Fruit fly (Drosophila melanogaster) whole organism, embryonic: Measurements from ENCODE around the gene CG5160.

Experiments used
- Bteb2 ChIP-seq: fragments of 200-800 bp; sonication (Bioruptor generic); optimal IDR thresholded peaks from 2 replicates; lab custom pipeline; 2016; ENCODE audit warnings: missing biosample characterization, missing genetic modification characterization
- C15 ChIP-seq: fragments of 200-800 bp; sonication (Bioruptor generic); IDR thresholded peaks from 3 replicates; pipeline ENCODE4 v1.3.6; 2022; ENCODE audit warnings: missing biosample characterization, missing genetic modification characterization
- CG1024 ChIP-seq: fragments of 200-800 bp; sonication (Bioruptor generic); IDR thresholded peaks from 2 replicates; pipeline ENCODE4 v1.3.6; 2022; ENCODE audit warnings: missing biosample characterization, missing genetic modification characterization
- CG10959 ChIP-seq: fragments of 200-800 bp; sonication (Bioruptor generic); IDR thresholded peaks from 2 replicates; pipeline ENCODE4 v1.3.6; 2022; ENCODE audit warnings: missing biosample characterization, missing genetic modification characterization
- CG11085 ChIP-seq: fragments of 200-800 bp; sonication (Bioruptor generic); IDR thresholded peaks from 2 replicates; pipeline ENCODE4 v1.3.6; 2022; ENCODE audit warnings: missing biosample characterization, missing genetic modification characterization
- CG11093 ChIP-seq: fragments of 200-800 bp; sonication (Bioruptor generic); IDR thresholded peaks from 3 replicates; pipeline ENCODE4 v1.3.6; 2022; ENCODE audit warnings: missing biosample characterization, missing genetic modification characterization
- CG12071 ChIP-seq: fragments of 200-800 bp; sonication (Bioruptor generic); optimal IDR thresholded peaks from 3 replicates; lab custom pipeline; 2018; ENCODE audit warnings: missing biosample characterization, mild to moderate bottlenecking, missing genetic modification characterization
- CG1233 ChIP-seq: fragments of 200-800 bp; sonication (Bioruptor generic); optimal IDR thresholded peaks from 4 replicates; lab custom pipeline; 2018; ENCODE audit warnings: missing biosample characterization, mild to moderate bottlenecking, missing genetic modification characterization
- CG12744 ChIP-seq: fragments of 200-800 bp; sonication (Bioruptor generic); optimal IDR thresholded peaks from 2 replicates; lab custom pipeline; 2016; ENCODE audit warnings: missing biosample characterization, missing genetic modification characterization
- CG17802 ChIP-seq: fragments of 200-800 bp; sonication (Bioruptor generic); optimal IDR thresholded peaks from 2 replicates; lab custom pipeline; 2018; ENCODE audit warnings: missing biosample characterization, mild to moderate bottlenecking, missing genetic modification characterization, moderate library complexity
- CG30020 ChIP-seq: fragments of 200-800 bp; optimal IDR thresholded peaks from 2 replicates; lab custom pipeline; 2019; ENCODE audit warnings: missing biosample characterization, mild to moderate bottlenecking, missing genetic modification characterization, moderate library complexity
- CG33557 ChIP-seq: fragments of 200-800 bp; sonication (Bioruptor generic); optimal IDR thresholded peaks from 2 replicates; lab custom pipeline; 2019; ENCODE audit warnings: missing biosample characterization, mild to moderate bottlenecking, missing genetic modification characterization, moderate library complexity
- CG34224 ChIP-seq: fragments of 200-800 bp; sonication (Bioruptor generic); IDR thresholded peaks from 3 replicates; pipeline ENCODE4 v1.3.6; 2022; ENCODE audit warnings: missing biosample characterization, missing genetic modification characterization; ENCODE audit not compliant: partially characterized antibody
- CG34376 ChIP-seq: fragments of 200-800 bp; sonication (Bioruptor generic); optimal IDR thresholded peaks from 2 replicates; lab custom pipeline; 2018; ENCODE audit warnings: missing biosample characterization, mild to moderate bottlenecking, missing genetic modification characterization
- CG4282 ChIP-seq: fragments of 200-800 bp; sonication (Bioruptor generic); optimal IDR thresholded peaks from 2 replicates; lab custom pipeline; 2016; ENCODE audit warnings: missing biosample characterization, missing genetic modification characterization
- CG4730 ChIP-seq: fragments of 200-800 bp; sonication (Bioruptor generic); IDR thresholded peaks from 2 replicates; pipeline ENCODE4 v1.3.6; 2022; ENCODE audit warnings: missing biosample characterization, missing genetic modification characterization
- CG7786 ChIP-seq: fragments of 200-800 bp; sonication (Bioruptor generic); optimal IDR thresholded peaks from 2 replicates; lab custom pipeline; 2016; ENCODE audit warnings: missing biosample characterization, missing genetic modification characterization
- CG7839 ChIP-seq: fragments of 200-800 bp; sonication (Bioruptor generic); optimal IDR thresholded peaks from 3 replicates; lab custom pipeline; 2018; ENCODE audit warnings: missing biosample characterization, mild to moderate bottlenecking, missing genetic modification characterization, moderate library complexity
- CG9215 ChIP-seq: fragments of 200-800 bp; sonication (Bioruptor generic); IDR thresholded peaks from 2 replicates; pipeline ENCODE4 v1.3.6; 2022; ENCODE audit warnings: missing biosample characterization, missing genetic modification characterization
- Chrac-16 ChIP-seq: fragments of 200-800 bp; sonication (Bioruptor generic); optimal IDR thresholded peaks from 3 replicates; lab custom pipeline; 2016; ENCODE audit warnings: missing biosample characterization, missing genetic modification characterization
- CoRest ChIP-seq: fragments of 200-800 bp; sonication (Bioruptor generic); optimal IDR thresholded peaks from 3 replicates; lab custom pipeline; 2018; ENCODE audit warnings: missing biosample characterization, mild to moderate bottlenecking, missing genetic modification characterization, moderate library complexity
- D19B ChIP-seq: fragments of 200-800 bp; sonication (Bioruptor generic); optimal IDR thresholded peaks from 2 replicates; lab custom pipeline; 2017; ENCODE audit warnings: missing biosample characterization, mild to moderate bottlenecking, missing genetic modification characterization
- Gsc ChIP-seq: fragments of 200-800 bp; sonication (Bioruptor generic); IDR thresholded peaks from 2 replicates; pipeline ENCODE4 v1.3.6; 2022; ENCODE audit warnings: missing biosample characterization, missing genetic modification characterization
- HmgD ChIP-seq: fragments of 200-800 bp; sonication (Bioruptor generic); optimal IDR thresholded peaks from 3 replicates; lab custom pipeline; 2016; ENCODE audit warnings: missing biosample characterization, missing genetic modification characterization
- Hmx ChIP-seq: fragments of 200-800 bp; sonication (Bioruptor generic); optimal IDR thresholded peaks from 2 replicates; lab custom pipeline; 2016; ENCODE audit warnings: missing biosample characterization, missing genetic modification characterization
- Lim3 ChIP-seq: fragments of 200-800 bp; sonication (Bioruptor generic); IDR thresholded peaks from 2 replicates; pipeline ENCODE4 v1.3.6; 2022; ENCODE audit warnings: missing biosample characterization, missing genetic modification characterization
- Ptx1 ChIP-seq: fragments of 200-800 bp; sonication (Bioruptor generic); IDR thresholded peaks from 2 replicates; pipeline ENCODE4 v1.3.6; 2022; ENCODE audit warnings: missing biosample characterization, missing genetic modification characterization
- Sry-δ ChIP-seq: fragments of 200-800 bp; sonication (Bioruptor generic); optimal IDR thresholded peaks from 2 replicates; lab custom pipeline; 2016; ENCODE audit warnings: missing biosample characterization, missing genetic modification characterization
- Stat92E ChIP-seq, 3 experiments: fragments of >200 bp in 2 of 3; fragments of 200-800 bp in 1 of 3; sonication (Bioruptor generic) in 1 of 3; optimal IDR thresholded peaks; 2 replicates each; lab custom pipeline; 2017 to 2019; ENCODE audit warnings: missing biosample characterization in 3 of 3, missing genetic modification characterization in 3 of 3, mild to moderate bottlenecking in 1 of 3, moderate library complexity in 1 of 3
- Taf1 ChIP-seq: fragments of 200-800 bp; sonication (Bioruptor generic); IDR thresholded peaks from 2 replicates; pipeline ENCODE4 v1.3.6; 2022; ENCODE audit warnings: missing biosample characterization, missing genetic modification characterization
- Usf ChIP-seq: fragments of 200-800 bp; sonication (Bioruptor generic); optimal IDR thresholded peaks from 2 replicates; lab custom pipeline; 2017; ENCODE audit warnings: missing genotype, missing biosample characterization, missing genetic modification characterization
- cato ChIP-seq: fragments of 200-800 bp; sonication (Bioruptor generic); optimal IDR thresholded peaks from 2 replicates; lab custom pipeline; 2016; ENCODE audit warnings: missing biosample characterization, missing genetic modification characterization, borderline replicate concordance
- dati ChIP-seq: fragments of 200-800 bp; sonication (Bioruptor generic); IDR thresholded peaks from 2 replicates; pipeline ENCODE4 v1.3.6; 2022; ENCODE audit warnings: missing biosample characterization, missing genetic modification characterization
- dimm ChIP-seq: fragments of 200-800 bp; sonication (Bioruptor generic); IDR thresholded peaks from 2 replicates; pipeline ENCODE4 v1.3.6; 2022; ENCODE audit warnings: missing biosample characterization, missing genetic modification characterization
- eve ChIP-seq, 2 experiments: fragments of >200 bp; optimal IDR thresholded peaks; 2 replicates each; lab custom pipeline; 2017; ENCODE audit warnings: missing biosample characterization in 2 of 2, missing genetic modification characterization in 2 of 2
- ewg ChIP-seq: fragments of 200-800 bp; sonication (Bioruptor generic); optimal IDR thresholded peaks from 3 replicates; lab custom pipeline; 2017; ENCODE audit warnings: mild to moderate bottlenecking, missing biosample characterization, missing genetic modification reagents, missing genetic modification characterization
- eyg ChIP-seq: fragments of 200-800 bp; sonication (Bioruptor generic); optimal IDR thresholded peaks from 3 replicates; lab custom pipeline; 2016; ENCODE audit warnings: missing biosample characterization, missing genetic modification characterization
- gfzf ChIP-seq: fragments of 200-800 bp; sonication (Bioruptor generic); optimal IDR thresholded peaks from 2 replicates; lab custom pipeline; 2016; ENCODE audit warnings: missing biosample characterization, mild to moderate bottlenecking, missing genetic modification characterization, moderate library complexity
- hbn ChIP-seq: fragments of 200-800 bp; sonication (Bioruptor generic); IDR thresholded peaks from 2 replicates; pipeline ENCODE4 v1.3.6; 2022; ENCODE audit warnings: missing biosample characterization, missing genetic modification characterization; ENCODE audit not compliant: partially characterized antibody
- hth ChIP-seq: fragments of >200 bp; optimal IDR thresholded peaks from 2 replicates; lab custom pipeline; 2017; ENCODE audit warnings: inconsistent platforms
- lov ChIP-seq, 2 experiments: fragments of 200-800 bp in 1 of 2; fragments of >200 bp in 1 of 2; sonication (Bioruptor generic) in 1 of 2; IDR thresholded peaks in 1 of 2; optimal IDR thresholded peaks in 1 of 2; 2 replicates in 1 of 2; 3 replicates in 1 of 2; pipeline versions ENCODE4 v1.3.6 to Lab custom; 2017 to 2022; ENCODE audit warnings: missing biosample characterization in 1 of 2, missing genetic modification characterization in 1 of 2
- mld ChIP-seq: fragments of 200-800 bp; sonication (Bioruptor generic); IDR thresholded peaks from 3 replicates; pipeline ENCODE4 v1.3.6; 2022; ENCODE audit warnings: missing biosample characterization, missing genetic modification characterization; ENCODE audit not compliant: partially characterized antibody
- peb ChIP-seq: fragments of 200-800 bp; sonication (Bioruptor generic); IDR thresholded peaks from 2 replicates; pipeline ENCODE4 v1.3.6; 2022; ENCODE audit warnings: missing biosample characterization, missing genetic modification characterization
- pfk ChIP-seq: fragments of 200-800 bp; sonication (Bioruptor generic); optimal IDR thresholded peaks from 2 replicates; lab custom pipeline; 2018; ENCODE audit warnings: missing biosample characterization, mild to moderate bottlenecking, missing genetic modification characterization, moderate library complexity
- prd ChIP-seq, 3 experiments: fragments of >200 bp in 2 of 3; fragments of 200-800 bp in 1 of 3; sonication (Bioruptor generic) in 1 of 3; optimal IDR thresholded peaks in 2 of 3; IDR thresholded peaks in 1 of 3; 2 replicates in 2 of 3; 3 replicates in 1 of 3; pipeline versions ENCODE4 v1.3.6 to Lab custom; 2017 to 2022; ENCODE audit warnings: missing biosample characterization in 1 of 3, missing genetic modification characterization in 1 of 3
- row ChIP-seq: fragments of 200-800 bp; sonication (Bioruptor generic); IDR thresholded peaks from 3 replicates; pipeline ENCODE4 v1.3.6; 2022; ENCODE audit warnings: missing biosample characterization, missing genetic modification characterization
- sima ChIP-seq: fragments of 200-800 bp; sonication (Bioruptor generic); optimal IDR thresholded peaks from 2 replicates; lab custom pipeline; 2016; ENCODE audit warnings: missing biosample characterization, missing genetic modification characterization
- slou ChIP-seq: fragments of 200-800 bp; sonication (Bioruptor generic); optimal IDR thresholded peaks from 3 replicates; lab custom pipeline; 2016; ENCODE audit warnings: missing biosample characterization, missing genetic modification characterization
- tup ChIP-seq: fragments of 200-800 bp; sonication (Bioruptor generic); optimal IDR thresholded peaks from 2 replicates; lab custom pipeline; 2016; ENCODE audit warnings: missing biosample characterization, mild to moderate bottlenecking, missing genetic modification characterization, moderate library complexity
- zen ChIP-seq: fragments of 200-800 bp; sonication (Bioruptor generic); optimal IDR thresholded peaks from 3 replicates; lab custom pipeline; 2018; ENCODE audit warnings: missing biosample characterization, mild to moderate bottlenecking, missing genetic modification characterization, moderate library complexity

CG5160 gene

dm6 chr2L:7376157-7376556 is 22.4 kb downstream of the CG5160 start (continued):
- no peak for TF ChIP-seq slou (GFP tag; lab: Kevin White, UChicago)
- TF ChIP-seq cato (GFP tag; lab: Kevin White, UChicago) = peak; percentile 14
- no peak for TF ChIP-seq HmgD
- no peak for TF ChIP-seq Hmx (GFP tag; lab: Kevin White, UChicago)
- no peak for TF ChIP-seq CG9215
- TF ChIP-seq mld = no peak
- TF ChIP-seq Bteb2 (GFP tag; lab: Kevin White, UChicago) = no peak
- TF ChIP-seq Sry-δ (GFP tag; lab: Kevin White, UChicago) = no peak
- TF ChIP-seq CG11093 = no peak
- TF ChIP-seq CG4730 (GFP tag; lab: Robert Waterston, UW) = peak; percentile 32; the same call in 1 of the 2 replicates
- no peak for TF ChIP-seq Taf1 (GFP tag; lab: Robert Waterston, UW)
- TF ChIP-seq zen = no peak
- TF ChIP-seq CG4282 (GFP tag; lab: Kevin White, UChicago) = no peak
- TF ChIP-seq eyg = no peak
- no peak for TF ChIP-seq tup (GFP tag; lab: Kevin White, UChicago)
- TF ChIP-seq CG1233 = no peak
- TF ChIP-seq hbn = no peak
- TF ChIP-seq Chrac-16 = peak; percentile 7
- TF ChIP-seq CG12071 (GFP tag; lab: Kevin White, UChicago) = no peak
- 0 out of 3 replicates have a peak, but pooled peaks have one; percentile 33 for TF ChIP-seq C15 (GFP tag; lab: Robert Waterston, UW)
- no peak for TF ChIP-seq pfk
- peak; percentile 60 for TF ChIP-seq Ptx1
- TF ChIP-seq lov (optimal IDR thresholded peaks at IDR 0.05; lab: Kevin White, UChicago) = no peak
- TF ChIP-seq lov (GFP tag; IDR thresholded peaks at IDR 0.05; lab: Robert Waterston, UW) = 0 out of 3 replicates have a peak, but pooled peaks have one; percentile 58
- 0 out of 2 replicates have a peak, but pooled peaks have one; percentile 19 for TF ChIP-seq CG11085 (GFP tag; lab: Robert Waterston, UW)
- no peak for TF ChIP-seq CG17802
- no peak for TF ChIP-seq CG10959 (GFP tag; lab: Robert Waterston, UW)
- TF ChIP-seq row (GFP tag; lab: Robert Waterston, UW) = peak; percentile 63
- no peak for TF ChIP-seq CG7786
- TF ChIP-seq Usf (GFP tag; lab: Kevin White, UChicago) = no peak
- no peak for TF ChIP-seq hth (lab: Kevin White, UChicago)
- no peak for TF ChIP-seq CG33557
- no peak for TF ChIP-seq CG34376 (GFP tag; lab: Kevin White, UChicago)
- TF ChIP-seq CG7839 (tag; lab: Kevin White, UChicago) = no peak
- no peak for TF ChIP-seq CG34224
- no peak for TF ChIP-seq D19B (GFP tag; lab: Kevin White, UChicago)
- TF ChIP-seq sima (GFP tag; lab: Kevin White, UChicago) = no peak
- no peak for TF ChIP-seq CG1024 (GFP tag; lab: Robert Waterston, UW)
- TF ChIP-seq ewg (GFP tag; lab: Kevin White, UChicago) = peak; percentile 6
- no peak for TF ChIP-seq gfzf (GFP tag; lab: Kevin White, UChicago)
- TF ChIP-seq CG12744 = no peak
- no peak for TF ChIP-seq dimm
- TF ChIP-seq Stat92E (GFP tag; optimal IDR thresholded peaks at IDR 0.05; lab: Kevin White, UChicago) = no peak
- no peak for TF ChIP-seq eve (GFP tag; optimal IDR thresholded peaks at IDR 0.05; lab: Kevin White, UChicago)
- TF ChIP-seq peb = no peak
- no peak for TF ChIP-seq Gsc (GFP tag; lab: Robert Waterston, UW)
- TF ChIP-seq CG30020 (tag; lab: Kevin White, UChicago) = no peak
- peak; percentile 4 for TF ChIP-seq CoRest (tag; lab: Kevin White, UChicago)
- TF ChIP-seq Lim3 = no peak
- TF ChIP-seq dati (GFP tag; lab: Robert Waterston, UW) = no peak
- TF ChIP-seq prd (optimal IDR thresholded peaks at IDR 0.05; lab: Kevin White, UChicago) = no peak
- TF ChIP-seq prd (GFP tag; IDR thresholded peaks at IDR 0.05; lab: Robert Waterston, UW) = peak; percentile 57; the same call in 2 of the 3 replicates
